Fruit fly (Drosophila melanogaster) whole organism, embryonic: ENCODE measurements around the gene bma.
A peak's percentile ranks its signal among the peaks of the same experiment; 100 is the strongest.

ENCODE experiments used
- Ada2b ChIP-seq: fragments of 200-800 bp; sonication (Bioruptor generic); IDR thresholded peaks from 2 replicates; pipeline ENCODE4 v1.3.6; 2022; ENCODE audit warnings: missing biosample characterization, missing genetic modification characterization
- C15 ChIP-seq: fragments of 200-800 bp; sonication (Bioruptor generic); IDR thresholded peaks from 3 replicates; pipeline ENCODE4 v1.3.6; 2022; ENCODE audit warnings: missing biosample characterization, missing genetic modification characterization
- CG10431 ChIP-seq: fragments of 200-800 bp; sonication (Bioruptor generic); optimal IDR thresholded peaks from 3 replicates; lab custom pipeline; 2018; ENCODE audit warnings: missing biosample characterization, mild to moderate bottlenecking, missing genetic modification characterization
- CG10462 ChIP-seq: fragments of 200-800 bp; sonication (Bioruptor generic); optimal IDR thresholded peaks from 2 replicates; lab custom pipeline; 2016; ENCODE audit warnings: missing biosample characterization, missing genetic modification characterization
- CG11456 ChIP-seq: fragments of 200-800 bp; sonication (Bioruptor generic); IDR thresholded peaks from 3 replicates; pipeline ENCODE4 v1.3.6; 2022; ENCODE audit warnings: missing biosample characterization, missing genetic modification characterization
- CG11696 ChIP-seq: fragments of 200-800 bp; sonication (Bioruptor generic); IDR thresholded peaks from 2 replicates; pipeline ENCODE4 v1.3.6; 2022; ENCODE audit warnings: missing biosample characterization, missing genetic modification characterization
- CG12155 ChIP-seq: fragments of 200-800 bp; sonication (Bioruptor generic); optimal IDR thresholded peaks from 3 replicates; lab custom pipeline; 2016; ENCODE audit warnings: missing biosample characterization, missing genetic modification characterization
- CG12219 ChIP-seq: fragments of 200-800 bp; sonication (Bioruptor generic); optimal IDR thresholded peaks from 3 replicates; lab custom pipeline; 2018; ENCODE audit warnings: missing biosample characterization, mild to moderate bottlenecking, missing genetic modification characterization
- CG1233 ChIP-seq: fragments of 200-800 bp; sonication (Bioruptor generic); optimal IDR thresholded peaks from 4 replicates; lab custom pipeline; 2018; ENCODE audit warnings: missing biosample characterization, mild to moderate bottlenecking, missing genetic modification characterization
- CG13287 ChIP-seq: fragments of 200-800 bp; sonication (Bioruptor generic); IDR thresholded peaks from 2 replicates; pipeline ENCODE4 v1.3.6; 2022; ENCODE audit warnings: missing biosample characterization, missing genetic modification characterization; ENCODE audit not compliant: partially characterized antibody
- CG15011 ChIP-seq: fragments of 200-800 bp; sonication (Bioruptor generic); optimal IDR thresholded peaks from 3 replicates; lab custom pipeline; 2018; ENCODE audit warnings: missing biosample characterization, mild to moderate bottlenecking, missing genetic modification characterization
- CG17361 ChIP-seq: fragments of 200-800 bp; sonication (Bioruptor generic); IDR thresholded peaks from 3 replicates; pipeline ENCODE4 v1.3.6; 2022; ENCODE audit warnings: missing biosample characterization, missing genetic modification characterization
- CG17802 ChIP-seq: fragments of 200-800 bp; sonication (Bioruptor generic); optimal IDR thresholded peaks from 2 replicates; lab custom pipeline; 2018; ENCODE audit warnings: missing biosample characterization, mild to moderate bottlenecking, missing genetic modification characterization, moderate library complexity
- CG2116 ChIP-seq: fragments of 200-800 bp; sonication (Bioruptor generic); optimal IDR thresholded peaks from 3 replicates; lab custom pipeline; 2018; ENCODE audit warnings: missing biosample characterization, mild to moderate bottlenecking, missing genetic modification characterization
- CG31365 ChIP-seq: fragments of 200-800 bp; sonication (Bioruptor generic); optimal IDR thresholded peaks from 2 replicates; lab custom pipeline; 2018; ENCODE audit warnings: missing biosample characterization, mild to moderate bottlenecking, missing genetic modification characterization
- CG34422 ChIP-seq: fragments of 200-800 bp; sonication (Bioruptor generic); IDR thresholded peaks from 3 replicates; pipeline ENCODE4 v1.3.6; 2022; ENCODE audit warnings: missing biosample characterization, missing genetic modification characterization
- CG4424 ChIP-seq: fragments of 200-800 bp; sonication (Bioruptor generic); optimal IDR thresholded peaks from 3 replicates; lab custom pipeline; 2016; ENCODE audit warnings: missing biosample characterization, missing genetic modification characterization
- CG6272 ChIP-seq: fragments of 200-800 bp; sonication (Bioruptor generic); IDR thresholded peaks from 2 replicates; pipeline ENCODE4 v1.3.6; 2022; ENCODE audit warnings: missing biosample characterization, missing genetic modification characterization
- CG7786 ChIP-seq: fragments of 200-800 bp; sonication (Bioruptor generic); optimal IDR thresholded peaks from 2 replicates; lab custom pipeline; 2016; ENCODE audit warnings: missing biosample characterization, missing genetic modification characterization
- CG8924 ChIP-seq: fragments of 200-800 bp; optimal IDR thresholded peaks from 3 replicates; lab custom pipeline; 2019; ENCODE audit warnings: missing biosample characterization, mild to moderate bottlenecking, missing genetic modification characterization, moderate library complexity
- CG9797 ChIP-seq: fragments of 200-800 bp; sonication (Bioruptor generic); optimal IDR thresholded peaks from 3 replicates; lab custom pipeline; 2018; ENCODE audit warnings: missing biosample characterization, mild to moderate bottlenecking, missing genetic modification characterization
- Dbx ChIP-seq: fragments of 200-800 bp; sonication (Bioruptor generic); IDR thresholded peaks from 3 replicates; pipeline ENCODE4 v1.3.6; 2022; ENCODE audit warnings: missing biosample characterization, missing genetic modification characterization
- HHEX ChIP-seq: fragments of 200-800 bp; sonication (Bioruptor generic); optimal IDR thresholded peaks from 3 replicates; lab custom pipeline; 2017; ENCODE audit warnings: missing biosample characterization, mild to moderate bottlenecking, missing genetic modification characterization, missing genetic modification reagents
- Hmr ChIP-seq: fragments of 200-800 bp; sonication (Bioruptor generic); optimal IDR thresholded peaks from 3 replicates; lab custom pipeline; 2017; ENCODE audit warnings: mild to moderate bottlenecking, missing biosample characterization, missing genetic modification reagents, missing genetic modification characterization
- Hr78 ChIP-seq, 2 experiments: fragments of 200-800 bp in 1 of 2; fragments of >200 bp in 1 of 2; sonication (Bioruptor generic) in 1 of 2; optimal IDR thresholded peaks; 2 replicates each; lab custom pipeline; 2017 to 2019; ENCODE audit warnings: missing biosample characterization in 2 of 2, missing genetic modification characterization in 2 of 2, mild to moderate bottlenecking in 1 of 2, moderate library complexity in 1 of 2
- Mes4 ChIP-seq: fragments of 200-800 bp; sonication (Bioruptor generic); optimal IDR thresholded peaks from 2 replicates; lab custom pipeline; 2016; ENCODE audit warnings: missing biosample characterization, missing genetic modification characterization
- NC2β ChIP-seq: fragments of 200-800 bp; sonication (Bioruptor generic); optimal IDR thresholded peaks from 2 replicates; lab custom pipeline; 2016; ENCODE audit warnings: missing biosample characterization, missing genetic modification characterization
- NK7.1 ChIP-seq: fragments of 200-800 bp; sonication (Bioruptor generic); optimal IDR thresholded peaks from 3 replicates; lab custom pipeline; 2016; ENCODE audit warnings: missing biosample characterization, missing genetic modification characterization
- Sry-δ ChIP-seq: fragments of 200-800 bp; sonication (Bioruptor generic); optimal IDR thresholded peaks from 2 replicates; lab custom pipeline; 2016; ENCODE audit warnings: missing biosample characterization, missing genetic modification characterization
- Trl ChIP-seq, 3 experiments: fragments of >200 bp in 2 of 3; fragments of 200-800 bp in 1 of 3; sonication (Bioruptor generic) in 1 of 3; optimal IDR thresholded peaks; 2 replicates in 1 of 3; 3 replicates in 2 of 3; lab custom pipeline; 2016 to 2017; ENCODE audit warnings: missing biosample characterization in 1 of 3, missing genetic modification characterization in 1 of 3
- ac ChIP-seq: fragments of 200-800 bp; sonication (Bioruptor generic); optimal IDR thresholded peaks from 3 replicates; lab custom pipeline; 2017; ENCODE audit warnings: missing biosample characterization, mild to moderate bottlenecking, missing genetic modification characterization
- ash1 ChIP-seq: fragments of 200-800 bp; sonication (Bioruptor generic); optimal IDR thresholded peaks from 2 replicates; lab custom pipeline; 2018; ENCODE audit warnings: missing biosample characterization, mild to moderate bottlenecking, missing genetic modification characterization
- bcd ChIP-seq: fragments of 200-800 bp; sonication (Bioruptor generic); optimal IDR thresholded peaks from 2 replicates; lab custom pipeline; 2017; ENCODE audit warnings: missing biosample characterization, mild to moderate bottlenecking, missing genetic modification characterization
- cad ChIP-seq: fragments of >200 bp; optimal IDR thresholded peaks from 2 replicates; lab custom pipeline; 2017; ENCODE audit warnings: missing biosample characterization, missing genetic modification characterization
- caup ChIP-seq: fragments of 200-800 bp; sonication (Bioruptor generic); optimal IDR thresholded peaks from 3 replicates; lab custom pipeline; 2017; ENCODE audit warnings: missing biosample characterization, mild to moderate bottlenecking, missing genetic modification characterization, moderate library complexity; ENCODE audit not compliant: severe bottlenecking
- emc ChIP-seq: fragments of 200-800 bp; sonication (Bioruptor generic); optimal IDR thresholded peaks from 2 replicates; lab custom pipeline; 2016; ENCODE audit warnings: missing biosample characterization, missing genetic modification characterization
- ftz-f1 ChIP-seq: fragments of 200-800 bp; sonication (Bioruptor generic); optimal IDR thresholded peaks from 2 replicates; lab custom pipeline; 2016; ENCODE audit warnings: missing biosample characterization, missing genetic modification characterization
- gcm2 ChIP-seq: fragments of 200-800 bp; sonication (Bioruptor generic); optimal IDR thresholded peaks from 2 replicates; lab custom pipeline; 2016; ENCODE audit warnings: missing biosample characterization, missing genetic modification characterization
- her ChIP-seq: fragments of 200-800 bp; sonication (Bioruptor generic); optimal IDR thresholded peaks from 2 replicates; lab custom pipeline; 2016; ENCODE audit warnings: missing biosample characterization, missing genetic modification characterization
- hkb ChIP-seq, 2 experiments: fragments of 200-800 bp in 1 of 2; fragments of >200 bp in 1 of 2; sonication (Bioruptor generic) in 1 of 2; IDR thresholded peaks in 1 of 2; optimal IDR thresholded peaks in 1 of 2; 2 replicates each; pipeline versions ENCODE4 v1.3.6 to Lab custom; 2017 to 2022; ENCODE audit warnings: missing biosample characterization in 1 of 2, missing genetic modification characterization in 1 of 2
- jing ChIP-seq: fragments of 200-800 bp; sonication (Bioruptor generic); optimal IDR thresholded peaks from 2 replicates; lab custom pipeline; 2018; ENCODE audit warnings: missing biosample characterization, mild to moderate bottlenecking, missing genetic modification characterization
- klu ChIP-seq: fragments of 200-800 bp; sonication (Bioruptor generic); IDR thresholded peaks from 2 replicates; pipeline ENCODE4 v1.3.6; 2022; ENCODE audit warnings: missing biosample characterization, missing genetic modification characterization
- knrl ChIP-seq: fragments of 200-800 bp; sonication (Bioruptor generic); IDR thresholded peaks from 3 replicates; pipeline ENCODE4 v1.3.6; 2022; ENCODE audit warnings: missing biosample characterization, missing genetic modification characterization; ENCODE audit not compliant: partially characterized antibody
- lab ChIP-seq: fragments of 200-800 bp; sonication (Bioruptor generic); optimal IDR thresholded peaks from 3 replicates; lab custom pipeline; 2017; ENCODE audit warnings: missing biosample characterization, missing genetic modification characterization, mild to moderate bottlenecking, moderate library complexity, missing genetic modification reagents
- lbe ChIP-seq: fragments of 200-800 bp; sonication (Bioruptor generic); optimal IDR thresholded peaks from 2 replicates; lab custom pipeline; 2016; ENCODE audit warnings: missing biosample characterization, mild to moderate bottlenecking, missing genetic modification characterization
- pros ChIP-seq: fragments of 200-800 bp; sonication (Bioruptor generic); optimal IDR thresholded peaks from 3 replicates; lab custom pipeline; 2019; ENCODE audit warnings: missing biosample characterization, mild to moderate bottlenecking, missing genetic modification characterization, moderate library complexity
- sd ChIP-seq: fragments of 200-800 bp; sonication (Bioruptor generic); optimal IDR thresholded peaks from 3 replicates; lab custom pipeline; 2018; ENCODE audit warnings: missing biosample characterization, mild to moderate bottlenecking, missing genetic modification characterization, moderate library complexity
- sima ChIP-seq: fragments of 200-800 bp; sonication (Bioruptor generic); optimal IDR thresholded peaks from 2 replicates; lab custom pipeline; 2016; ENCODE audit warnings: missing biosample characterization, missing genetic modification characterization
- sisA ChIP-seq: fragments of 200-800 bp; sonication (Bioruptor generic); IDR thresholded peaks from 2 replicates; pipeline ENCODE4 v1.3.6; 2022; ENCODE audit warnings: missing biosample characterization, missing genetic modification characterization
- vnd ChIP-seq: fragments of 200-800 bp; sonication (Bioruptor generic); IDR thresholded peaks from 3 replicates; pipeline ENCODE4 v1.3.6; 2022; ENCODE audit warnings: missing biosample characterization, missing genetic modification characterization; ENCODE audit not compliant: partially characterized antibody
- zfh2 ChIP-seq: fragments of 200-800 bp; sonication (Bioruptor generic); optimal IDR thresholded peaks from 2 replicates; lab custom pipeline; 2016; ENCODE audit warnings: missing biosample characterization, missing genetic modification characterization

bma gene

dm6 chr3L:9897164-9897783 lies 10.6 kb upstream of the bma start (continued):
- TF ChIP-seq CG1233 (no peak), CG10431 (GFP tag; lab: Kevin White, UChicago) (no peak), her (no peak), CG4424 (GFP tag; lab: Kevin White, UChicago) (no peak), lbe (GFP tag; lab: Kevin White, UChicago) (peak; percentile 20), CG17802 (tag; lab: Kevin White, UChicago) (no peak), CG12219 (GFP tag; lab: Kevin White, UChicago) (no peak), CG8924 (tag; lab: Kevin White, UChicago) (no peak), Mes4 (GFP tag; lab: Kevin White, UChicago) (peak; percentile 1), Ada2b (no peak), Hr78 (GFP tag; optimal IDR thresholded peaks at IDR 0.05; lab: Kevin White, UChicago) (no peak), CG6272 (GFP tag; lab: Robert Waterston, UW) (no peak), bcd (GFP tag; lab: Kevin White, UChicago) (no peak), klu (GFP tag; lab: Robert Waterston, UW) (no peak), CG7786 (GFP tag; lab: Kevin White, UChicago) (no peak), gcm2 (GFP tag; lab: Kevin White, UChicago) (no peak), ash1 (GFP tag; lab: Kevin White, UChicago) (no peak), CG2116 (GFP tag; lab: Kevin White, UChicago) (no peak), CG31365 (no peak), CG9797 (GFP tag; lab: Kevin White, UChicago) (no peak), jing (no peak), NC2β (no peak), HHEX (GFP tag; lab: Kevin White, UChicago) (no peak), sima (no peak), CG10462 (GFP tag; lab: Kevin White, UChicago) (no peak), NK7.1 (GFP tag; lab: Kevin White, UChicago) (no peak), sd (peak; percentile 35), caup (GFP tag; lab: Kevin White, UChicago) (no peak), lab (GFP tag; lab: Kevin White, UChicago) (peak; percentile 21), pros (GFP tag; lab: Kevin White, UChicago) (no peak), Hmr (GFP tag; lab: Kevin White, UChicago) (peak; percentile 1), CG11696 (GFP tag; lab: Robert Waterston, UW) (no peak), cad (GFP tag; lab: Kevin White, UChicago) (no peak), CG17361 (GFP tag; lab: Robert Waterston, UW) (no peak), Trl (optimal IDR thresholded peaks at IDR 0.05; lab: Kevin White, UChicago) (no peak), Trl (GFP tag; optimal IDR thresholded peaks at IDR 0.05; lab: Kevin White, UChicago) (no peak), ac (GFP tag; lab: Kevin White, UChicago) (no peak), knrl (GFP tag; lab: Robert Waterston, UW) (no peak), sisA (peak; percentile 23; the same call in 1 of the 2 replicates)
- TF ChIP-seq, all 482 proteins: peak for 31

- TF ChIP-seq ftz-f1 (GFP tag; lab: Kevin White, UChicago) (no peak), emc (GFP tag; lab: Kevin White, UChicago) (no peak), Sry-δ (peak; percentile 36), C15 (GFP tag; lab: Robert Waterston, UW) (no peak), vnd (GFP tag; lab: Robert Waterston, UW) (no peak), CG13287 (GFP tag; lab: Robert Waterston, UW) (peak; percentile 25; the same call in 1 of the 2 replicates), CG12155 (GFP tag; lab: Kevin White, UChicago) (peak; percentile 10), CG6272 (GFP tag; lab: Robert Waterston, UW) (no peak), CG34422 (GFP tag; lab: Robert Waterston, UW) (peak; percentile 65; the same call in 1 of the 3 replicates), CG15011 (GFP tag; lab: Kevin White, UChicago) (no peak), hkb (optimal IDR thresholded peaks at IDR 0.05; lab: Kevin White, UChicago) (peak; percentile 53), hkb (GFP tag; IDR thresholded peaks at IDR 0.05; lab: Robert Waterston, UW) (no peak), Dbx (peak; percentile 54; the same call in 1 of the 3 replicates), CG11456 (GFP tag; lab: Robert Waterston, UW) (no peak), zfh2 (peak; percentile 11)
These were observed 9.6 kb upstream of the bma start, which contains the start of the genes CG6707 and CG46387 for dm6 chr3L:9898355-9898754. Gene CG6707 (minus strand): TSS chr3L:9898575. Gene CG46387 (plus strand): TSS chr3L:9898626.
